Fruit fly (Drosophila melanogaster): ENCODE measurements around the gene Dpck.

Gene Dpck

dm6 chr3R:7108589-7109312, 26.8 kb downstream of the Dpck start (continued):
- TF ChIP-seq CG9437 (GFP tag; optimal IDR thresholded peaks at IDR 0.05) = peak; percentile 92
- TF ChIP-seq chinmo (GFP tag; IDR thresholded peaks at IDR 0.05; ENCODE audit: partially characterized antibody) = no peak
- TF ChIP-seq ssp (GFP tag; IDR thresholded peaks at IDR 0.05) = no peak
- TF ChIP-seq en (GFP tag; optimal IDR thresholded peaks at IDR 0.05) = peak; percentile 88
- TF ChIP-seq bowl (GFP tag; IDR thresholded peaks at IDR 0.05) = no peak
- no peak for TF ChIP-seq otp (GFP tag; IDR thresholded peaks at IDR 0.05)
- peak; percentile 97 for TF ChIP-seq gcm (GFP tag; optimal IDR thresholded peaks at IDR 0.05)
- no peak for TF ChIP-seq unc-4 (GFP tag; IDR thresholded peaks at IDR 0.05; ENCODE audit: partially characterized antibody)
- TF ChIP-seq CG7987 (GFP tag; optimal IDR thresholded peaks at IDR 0.05) = no peak
- no peak for TF ChIP-seq GATAe (GFP tag; conservative IDR thresholded peaks at IDR 0.05)
- TF ChIP-seq Taf1 (GFP tag; IDR thresholded peaks at IDR 0.05) = no peak
- peak; percentile 92 for TF ChIP-seq CG12104 (GFP tag; optimal IDR thresholded peaks at IDR 0.05)
- no peak for TF ChIP-seq H2.0 (GFP tag; IDR thresholded peaks at IDR 0.05)
- TF ChIP-seq CG11504 (tag; optimal IDR thresholded peaks at IDR 0.05) = peak; percentile 96
- TF ChIP-seq CG31388 (GFP tag; optimal IDR thresholded peaks at IDR 0.05) = peak; percentile 88
- peak; percentile 86 to 91 for TF ChIP-seq Pdp1 (GFP tag; optimal IDR thresholded peaks at IDR 0.05)
- peak; percentile 41 to 60 for TF ChIP-seq crp (GFP tag; optimal IDR thresholded peaks at IDR 0.05)
- peak; percentile 92 for TF ChIP-seq CG16815 (GFP tag; optimal IDR thresholded peaks at IDR 0.05)
- peak; percentile 79 for TF ChIP-seq dm (GFP tag; optimal IDR thresholded peaks at IDR 0.05)
- TF ChIP-seq Ets65A (GFP tag) = peak; percentile 97
- TF ChIP-seq amos (GFP tag; IDR thresholded peaks at IDR 0.05; ENCODE audit: partially characterized antibody) = no peak
- peak; percentile 86 for TF ChIP-seq CG3838 (GFP tag; optimal IDR thresholded peaks at IDR 0.05)
- peak; percentile 58 for TF ChIP-seq wek (GFP tag; optimal IDR thresholded peaks at IDR 0.05)
- TF ChIP-seq CG12942 (GFP tag; optimal IDR thresholded peaks at IDR 0.05) = peak; percentile 94
- no peak for TF ChIP-seq CG16779 (GFP tag; IDR thresholded peaks at IDR 0.05)
- no peak for TF ChIP-seq sisA (GFP tag; IDR thresholded peaks at IDR 0.05)
- TF ChIP-seq vvl (GFP tag; IDR thresholded peaks at IDR 0.05) = no peak
- no peak for TF ChIP-seq mld (GFP tag; IDR thresholded peaks at IDR 0.05; ENCODE audit: partially characterized antibody)
- TF ChIP-seq p53 (GFP tag; optimal IDR thresholded peaks at IDR 0.05) = peak; percentile 4
- TF ChIP-seq Ada2b (GFP tag; IDR thresholded peaks at IDR 0.05) = no peak
- peak; percentile 72 for TF ChIP-seq CG13296 (GFP tag; optimal IDR thresholded peaks at IDR 0.05)
- TF ChIP-seq CG32532 (GFP tag; IDR thresholded peaks at IDR 0.05) = no peak
- TF ChIP-seq Tbp (GFP tag; optimal IDR thresholded peaks at IDR 0.05) = no peak
- TF ChIP-seq zfh1 (GFP tag; IDR thresholded peaks at IDR 0.05) = no peak
- peak; percentile 57 for TF ChIP-seq Sry-δ (GFP tag; optimal IDR thresholded peaks at IDR 0.05)
- peak; percentile 87 for TF ChIP-seq CG30020 (tag; optimal IDR thresholded peaks at IDR 0.05)
- peak; percentile 97 for TF ChIP-seq CG8388 (GFP tag; optimal IDR thresholded peaks at IDR 0.05)
- peak; percentile 87 for TF ChIP-seq jumu (GFP tag; optimal IDR thresholded peaks at IDR 0.05)

dm6 chr3R:7109760-7110303, 27.9 kb downstream of the Dpck start:
- no peak for TF ChIP-seq gsb (GFP tag; IDR thresholded peaks at IDR 0.05)
- peak; percentile 96 for TF ChIP-seq CG4360 (GFP tag; IDR thresholded peaks at IDR 0.05)
- no peak for TF ChIP-seq gsb-n (tag; optimal IDR thresholded peaks at IDR 0.05)
- no peak for TF ChIP-seq her (GFP tag; optimal IDR thresholded peaks at IDR 0.05)
- TF ChIP-seq kah (GFP tag; optimal IDR thresholded peaks at IDR 0.05) = no peak
- TF ChIP-seq nerfin-2 (GFP tag; IDR thresholded peaks at IDR 0.05; ENCODE audit: partially characterized antibody) = no peak
- TF ChIP-seq CG4404 (GFP tag; IDR thresholded peaks at IDR 0.05) = no peak
- TF ChIP-seq sob (GFP tag; IDR thresholded peaks at IDR 0.05) = no peak
- TF ChIP-seq slou (GFP tag; optimal IDR thresholded peaks at IDR 0.05) = no peak
- no peak for TF ChIP-seq CG10321 (GFP tag; IDR thresholded peaks at IDR 0.05)
- no peak for TF ChIP-seq CG17359 (tag; optimal IDR thresholded peaks at IDR 0.05)
- no peak for TF ChIP-seq CG10959 (GFP tag; IDR thresholded peaks at IDR 0.05)
- TF ChIP-seq Sry-δ (GFP tag; optimal IDR thresholded peaks at IDR 0.05) = no peak
- TF ChIP-seq ATbp (GFP tag; optimal IDR thresholded peaks at IDR 0.05) = no peak
- no peak for TF ChIP-seq CG17612 (GFP tag; IDR thresholded peaks at IDR 0.05)

Data from whole organism, embryonic.